Fruit fly (Drosophila melanogaster) whole organism, embryonic: ENCODE measurements around the gene CG32276.

Experiments
- CG12299 ChIP-seq: fragments of 200-800 bp; sonication (Bioruptor generic); optimal IDR thresholded peaks from 2 replicates; lab custom pipeline; 2018; ENCODE audit warnings: missing biosample characterization, mild to moderate bottlenecking, missing genetic modification characterization
- CG13287 ChIP-seq: fragments of 200-800 bp; sonication (Bioruptor generic); IDR thresholded peaks from 2 replicates; pipeline ENCODE4 v1.3.6; 2022; ENCODE audit warnings: missing biosample characterization, missing genetic modification characterization; ENCODE audit not compliant: partially characterized antibody
- CG32772 ChIP-seq: fragments of 200-800 bp; sonication (Bioruptor generic); IDR thresholded peaks from 2 replicates; pipeline ENCODE4 v1.3.6; 2022; ENCODE audit warnings: missing biosample characterization, missing genetic modification characterization
- CG3847 ChIP-seq: fragments of 200-800 bp; sonication (Bioruptor generic); IDR thresholded peaks from 2 replicates; pipeline ENCODE4 v1.3.6; 2022; ENCODE audit warnings: missing biosample characterization, missing genetic modification characterization
- CG4820 ChIP-seq: fragments of 200-800 bp; sonication (Bioruptor generic); optimal IDR thresholded peaks from 3 replicates; lab custom pipeline; 2016; ENCODE audit warnings: missing biosample characterization, missing genetic modification characterization
- CG6765 ChIP-seq: fragments of 200-800 bp; sonication (Bioruptor generic); optimal IDR thresholded peaks from 3 replicates; lab custom pipeline; 2017; ENCODE audit warnings: missing biosample characterization, mild to moderate bottlenecking, missing genetic modification characterization
- Lhr ChIP-seq: fragments of 200-800 bp; sonication (Bioruptor generic); optimal IDR thresholded peaks from 3 replicates; lab custom pipeline; 2017; ENCODE audit warnings: mild to moderate bottlenecking, missing biosample characterization, missing genetic modification reagents, missing genetic modification characterization

dm6 chr3L:3150376-3150775, 48.5 kb downstream of the CG32276 start:
- TF ChIP-seq CG4820 (GFP tag; lab: Kevin White, UChicago) (no peak), CG12299 (no peak), CG3847 (GFP tag; lab: Robert Waterston, UW) (no peak), Lhr (GFP tag; lab: Kevin White, UChicago) (no peak), CG6765 (GFP tag; lab: Kevin White, UChicago) (no peak), CG32772 (no peak), CG13287 (GFP tag; lab: Robert Waterston, UW) (no peak)
